Fruit fly (Drosophila melanogaster): ENCODE data around the gene CG11756.

The CG11756 gene

DNA sequence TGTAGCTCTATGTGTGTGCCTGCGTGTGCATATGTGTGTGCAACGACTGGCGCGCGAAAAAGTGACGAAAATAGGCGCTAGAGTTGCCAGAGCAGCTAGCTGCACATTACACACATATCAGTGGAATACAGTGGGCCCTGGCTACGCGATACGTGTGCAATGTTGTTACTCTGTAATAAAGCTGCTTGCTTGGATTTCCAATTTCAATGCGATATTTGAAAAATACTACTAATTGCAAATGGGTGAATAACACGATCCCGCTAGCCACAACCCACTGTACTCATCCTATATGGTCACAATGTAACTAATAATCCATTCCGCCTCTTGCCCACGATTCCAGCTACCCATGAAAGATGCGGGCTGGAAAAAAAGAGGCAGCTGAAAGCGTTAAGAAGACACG is 3.4 kb downstream of the CG11756 start (continued):
- TF ChIP-seq sens (GFP tag) (peak; percentile 97), rib (GFP tag; IDR thresholded peaks at IDR 0.05) (peak; percentile 83), ftz-f1 (GFP tag; optimal IDR thresholded peaks at IDR 0.05) (no peak), tin (GFP tag; optimal IDR thresholded peaks at IDR 0.05) (peak; percentile 94), pzg (GFP tag; optimal IDR thresholded peaks at IDR 0.05) (peak; percentile 18), otp (GFP tag; IDR thresholded peaks at IDR 0.05) (peak; percentile 95), Hand (GFP tag; optimal IDR thresholded peaks at IDR 0.05) (peak; percentile 78), slou (GFP tag; optimal IDR thresholded peaks at IDR 0.05) (peak; percentile 74), CG17328 (GFP tag; IDR thresholded peaks at IDR 0.05) (peak; percentile 97), lbe (GFP tag; optimal IDR thresholded peaks at IDR 0.05) (peak; percentile 88), Atf-2 (GFP tag; optimal IDR thresholded peaks at IDR 0.05) (peak; percentile 88), HLH3B (GFP tag; IDR thresholded peaks at IDR 0.05) (peak; percentile 96), az2 (GFP tag; optimal IDR thresholded peaks at IDR 0.05) (peak; percentile 93), Atf3 (GFP tag; optimal IDR thresholded peaks at IDR 0.05) (peak; percentile 85), eve (GFP tag; optimal IDR thresholded peaks at IDR 0.05) (no peak), crol (GFP tag; IDR thresholded peaks at IDR 0.05) (peak; percentile 60), CG12299 (tag; optimal IDR thresholded peaks at IDR 0.05) (peak; percentile 88), vfl (GFP tag; optimal IDR thresholded peaks at IDR 0.05) (peak; percentile 84), CG8765 (GFP tag; IDR thresholded peaks at IDR 0.05) (peak; percentile 93), so (GFP tag; IDR thresholded peaks at IDR 0.05) (peak; percentile 93), NK7.1 (GFP tag; optimal IDR thresholded peaks at IDR 0.05) (peak; percentile 90), run (tag; optimal IDR thresholded peaks at IDR 0.05) (peak; percentile 69), CG12942 (GFP tag; optimal IDR thresholded peaks at IDR 0.05) (peak; percentile 83), CG9727 (GFP tag; optimal IDR thresholded peaks at IDR 0.05) (peak; percentile 89), dimm (GFP tag; IDR thresholded peaks at IDR 0.05) (peak; percentile 86), Rx (GFP tag; IDR thresholded peaks at IDR 0.05) (peak; percentile 94), Stat92E (GFP tag; optimal IDR thresholded peaks at IDR 0.05) (no peak), CG1647 (GFP tag; optimal IDR thresholded peaks at IDR 0.05) (peak; percentile 90), CG14860 (GFP tag; IDR thresholded peaks at IDR 0.05; ENCODE audit: partially characterized antibody) (no peak), sc (optimal IDR thresholded peaks at IDR 0.05) (no peak), sc (GFP tag; optimal IDR thresholded peaks at IDR 0.05) (peak; percentile 74), CG14014 (GFP tag; IDR thresholded peaks at IDR 0.05) (peak; percentile 95), HmgZ (tag; optimal IDR thresholded peaks at IDR 0.05) (peak; percentile 93), mld (GFP tag; IDR thresholded peaks at IDR 0.05; ENCODE audit: partially characterized antibody) (no peak), jing (GFP tag; optimal IDR thresholded peaks at IDR 0.05) (peak; percentile 91), D19A (tag; optimal IDR thresholded peaks at IDR 0.05) (peak; percentile 80), chinmo (GFP tag; IDR thresholded peaks at IDR 0.05; ENCODE audit: partially characterized antibody) (no peak), CG15073 (GFP tag; optimal IDR thresholded peaks at IDR 0.05) (peak; percentile 75), usp (GFP tag; optimal IDR thresholded peaks at IDR 0.05) (no peak), ase (GFP tag; IDR thresholded peaks at IDR 0.05) (peak; percentile 95), CG17802 (tag; optimal IDR thresholded peaks at IDR 0.05) (peak; percentile 76), E2f2 (GFP tag; IDR thresholded peaks at IDR 0.05) (peak; percentile 78), schlank (tag; optimal IDR thresholded peaks at IDR 0.05) (peak; percentile 88), Dek (tag; optimal IDR thresholded peaks at IDR 0.05) (peak; percentile 88), CG12659 (GFP tag; optimal IDR thresholded peaks at IDR 0.05) (peak; percentile 94), CG32532 (GFP tag; IDR thresholded peaks at IDR 0.05) (peak; percentile 96), NfI (GFP tag; optimal IDR thresholded peaks at IDR 0.05) (peak; percentile 95), psq (GFP tag; optimal IDR thresholded peaks at IDR 0.05) (peak; percentile 61), CG1233 (GFP tag; optimal IDR thresholded peaks at IDR 0.05) (peak; percentile 91), hbn (GFP tag; IDR thresholded peaks at IDR 0.05; ENCODE audit: partially characterized antibody) (no peak), CG33557 (GFP tag; optimal IDR thresholded peaks at IDR 0.05) (peak; percentile 74), twi (tag; optimal IDR thresholded peaks at IDR 0.05) (peak; percentile 72)
